Fruit fly (Drosophila melanogaster) whole organism, prepupa: Measurements from ENCODE around the gene sv.

Experiments
- Blimp-1 ChIP-seq: fragments of 200-800 bp; sonication (Bioruptor generic); optimal IDR thresholded peaks from 3 replicates; lab custom pipeline; 2017; ENCODE audit warnings: missing biosample characterization, missing genetic modification characterization, mild to moderate bottlenecking, moderate library complexity, missing genetic modification reagents
- CG10669 ChIP-seq: fragments of 200-800 bp; sonication (Bioruptor generic); optimal IDR thresholded peaks from 3 replicates; lab custom pipeline; 2018; ENCODE audit warnings: missing biosample characterization, mild to moderate bottlenecking, missing genetic modification characterization, moderate library complexity
- CG11762 ChIP-seq: fragments of 200-800 bp; sonication (Bioruptor generic); optimal IDR thresholded peaks from 3 replicates; lab custom pipeline; 2016; ENCODE audit warnings: missing biosample characterization, missing genetic modification characterization; ENCODE audit not compliant: insufficient read depth
- CG1621 ChIP-seq: fragments of 200-800 bp; sonication (Bioruptor generic); optimal IDR thresholded peaks from 3 replicates; lab custom pipeline; 2018; ENCODE audit warnings: missing biosample characterization, mild to moderate bottlenecking, missing genetic modification characterization
- CG16779 ChIP-seq: fragments of 200-800 bp; sonication (Bioruptor generic); optimal IDR thresholded peaks from 3 replicates; lab custom pipeline; 2017; ENCODE audit warnings: missing biosample characterization, mild to moderate bottlenecking, missing genetic modification characterization
- CG31627 ChIP-seq: fragments of 200-800 bp; sonication (Bioruptor generic); optimal IDR thresholded peaks from 3 replicates; lab custom pipeline; 2016; ENCODE audit warnings: missing biosample characterization, missing genetic modification characterization
- CG34406 ChIP-seq: fragments of 200-800 bp; sonication (Bioruptor generic); optimal IDR thresholded peaks from 3 replicates; lab custom pipeline; 2016; ENCODE audit warnings: missing biosample characterization, missing genetic modification characterization
- CG6163 ChIP-seq: fragments of 200-800 bp; sonication (Bioruptor generic); IDR thresholded peaks from 3 replicates; pipeline ENCODE4 v1.3.6; 2022; ENCODE audit warnings: missing biosample characterization, missing genetic modification characterization
- CG6792 ChIP-seq: fragments of 200-800 bp; sonication (Bioruptor generic); optimal IDR thresholded peaks from 3 replicates; lab custom pipeline; 2016; ENCODE audit warnings: missing biosample characterization, missing genetic modification characterization
- CG6808 ChIP-seq: fragments of 200-800 bp; sonication (Bioruptor generic); optimal IDR thresholded peaks from 3 replicates; lab custom pipeline; 2017; ENCODE audit warnings: missing biosample characterization, missing genetic modification characterization, mild to moderate bottlenecking, moderate library complexity, missing genetic modification reagents
- CG6854 ChIP-seq: fragments of 200-800 bp; sonication (Bioruptor generic); optimal IDR thresholded peaks from 2 replicates; lab custom pipeline; 2017; ENCODE audit warnings: missing biosample characterization, mild to moderate bottlenecking, missing genetic modification characterization
- CG7368 ChIP-seq: fragments of 200-800 bp; sonication (Bioruptor generic); optimal IDR thresholded peaks from 3 replicates; lab custom pipeline; 2016; ENCODE audit warnings: missing biosample characterization, missing genetic modification characterization
- CG8319 ChIP-seq: fragments of 200-800 bp; sonication (Bioruptor generic); optimal IDR thresholded peaks from 3 replicates; lab custom pipeline; 2016; ENCODE audit warnings: missing biosample characterization, missing genetic modification characterization
- CG8632 ChIP-seq: fragments of 200-800 bp; sonication (Bioruptor generic); optimal IDR thresholded peaks from 3 replicates; lab custom pipeline; 2016; ENCODE audit warnings: missing biosample characterization, missing genetic modification characterization
- CG9139 ChIP-seq: fragments of 200-800 bp; sonication (Bioruptor generic); optimal IDR thresholded peaks from 3 replicates; lab custom pipeline; 2017; ENCODE audit warnings: missing biosample characterization, mild to moderate bottlenecking, missing genetic modification characterization
- Eip75B ChIP-seq: fragments of 200-800 bp; sonication (Bioruptor generic); optimal IDR thresholded peaks from 3 replicates; lab custom pipeline; 2016; ENCODE audit warnings: missing biosample characterization, missing genetic modification characterization
- Eip78C ChIP-seq: fragments of 200-800 bp; sonication (Bioruptor generic); peaks from one replicate; lab custom pipeline; 2016; ENCODE audit warnings: missing biosample characterization, missing genetic modification characterization
- Ets21C ChIP-seq: fragments of 200-800 bp; sonication (Bioruptor generic); optimal IDR thresholded peaks from 3 replicates; lab custom pipeline; 2016; ENCODE audit warnings: missing biosample characterization, missing genetic modification characterization
- Ets96B ChIP-seq: fragments of 200-800 bp; optimal IDR thresholded peaks from 2 replicates; lab custom pipeline; 2019; ENCODE audit warnings: missing biosample characterization, mild to moderate bottlenecking, missing genetic modification characterization, moderate library complexity
- Hr38 ChIP-seq: sonication (Bioruptor generic); optimal IDR thresholded peaks from 2 replicates; lab custom pipeline; 2016; ENCODE audit warnings: missing biosample characterization, missing genetic modification characterization
- Hr39 ChIP-seq: fragments of 200-800 bp; sonication (Bioruptor generic); optimal IDR thresholded peaks from 2 replicates; lab custom pipeline; 2016; ENCODE audit warnings: missing biosample characterization, missing genetic modification characterization
- Met ChIP-seq: fragments of 200-800 bp; sonication (Bioruptor generic); optimal IDR thresholded peaks from 3 replicates; lab custom pipeline; 2016; ENCODE audit warnings: missing biosample characterization, missing genetic modification characterization
- OdsH ChIP-seq: fragments of 200-800 bp; sonication (Bioruptor generic); optimal IDR thresholded peaks from 3 replicates; lab custom pipeline; 2016; ENCODE audit warnings: missing biosample characterization, missing genetic modification characterization
- Smox ChIP-seq: fragments of 200-800 bp; sonication (Bioruptor generic); optimal IDR thresholded peaks from 3 replicates; lab custom pipeline; 2016; ENCODE audit warnings: missing biosample characterization, missing genetic modification characterization
- Sox102F ChIP-seq: fragments of 200-800 bp; sonication (Bioruptor generic); optimal IDR thresholded peaks from 2 replicates; lab custom pipeline; 2016; ENCODE audit warnings: missing biosample characterization, mild to moderate bottlenecking, missing genetic modification characterization
- Sox14 ChIP-seq: fragments of 200-800 bp; sonication (Bioruptor generic); optimal IDR thresholded peaks from 3 replicates; lab custom pipeline; 2016; ENCODE audit warnings: missing biosample characterization, missing genetic modification characterization
- Sox15 ChIP-seq: fragments of 200-800 bp; sonication (Bioruptor generic); optimal IDR thresholded peaks from 3 replicates; lab custom pipeline; 2016; ENCODE audit warnings: missing biosample characterization, missing genetic modification characterization
- achi ChIP-seq: fragments of 200-800 bp; sonication (Bioruptor generic); optimal IDR thresholded peaks from 3 replicates; lab custom pipeline; 2016; ENCODE audit warnings: missing biosample characterization, missing genetic modification characterization
- cyc ChIP-seq: fragments of 200-800 bp; sonication (Bioruptor generic); optimal IDR thresholded peaks from 3 replicates; lab custom pipeline; 2016; ENCODE audit warnings: missing biosample characterization, missing genetic modification characterization
- eg ChIP-seq: fragments of 200-800 bp; sonication (Bioruptor generic); IDR thresholded peaks from 3 replicates; pipeline ENCODE4 v1.3.6; 2022; ENCODE audit warnings: missing biosample characterization, missing genetic modification characterization
- esn ChIP-seq: fragments of 200-800 bp; sonication (Bioruptor generic); optimal IDR thresholded peaks from 2 replicates; lab custom pipeline; 2016; ENCODE audit warnings: missing biosample characterization, mild to moderate bottlenecking, missing genetic modification characterization, moderate library complexity
- fd59A ChIP-seq: fragments of 200-800 bp; sonication (Bioruptor generic); optimal IDR thresholded peaks from 2 replicates; lab custom pipeline; 2017; ENCODE audit warnings: missing biosample characterization, mild to moderate bottlenecking, missing genetic modification characterization, missing genetic modification reagents
- fd85E ChIP-seq: fragments of 200-800 bp; sonication (Bioruptor generic); optimal IDR thresholded peaks from 3 replicates; lab custom pipeline; 2016; ENCODE audit warnings: missing biosample characterization, missing genetic modification characterization
- fkh ChIP-seq: fragments of 200-800 bp; sonication (Bioruptor generic); optimal IDR thresholded peaks from 3 replicates; lab custom pipeline; 2017; ENCODE audit warnings: missing biosample characterization, mild to moderate bottlenecking, missing genetic modification characterization, moderate library complexity
- lz ChIP-seq: fragments of 200-800 bp; sonication (Bioruptor generic); optimal IDR thresholded peaks from 3 replicates; lab custom pipeline; 2016; ENCODE audit warnings: missing biosample characterization, missing genetic modification characterization
- pdm3 ChIP-seq: fragments of 200-800 bp; sonication (Bioruptor generic); optimal IDR thresholded peaks from 3 replicates; lab custom pipeline; 2016; ENCODE audit warnings: missing biosample characterization, missing genetic modification characterization
- salr ChIP-seq, 2 experiments: fragments of 200-800 bp; sonication (Bioruptor generic); optimal IDR thresholded peaks; 3 replicates each; lab custom pipeline; 2016 to 2018; ENCODE audit warnings: missing biosample characterization in 2 of 2, missing genetic modification characterization in 2 of 2, mild to moderate bottlenecking in 1 of 2
- topi ChIP-seq: fragments of 200-800 bp; sonication (Bioruptor generic); optimal IDR thresholded peaks from 3 replicates; lab custom pipeline; 2016; ENCODE audit warnings: missing biosample characterization, missing genetic modification characterization
- vri ChIP-seq: fragments of 200-800 bp; sonication (Bioruptor generic); optimal IDR thresholded peaks from 3 replicates; lab custom pipeline; 2016; ENCODE audit warnings: missing biosample characterization, mild to moderate bottlenecking, missing genetic modification characterization

Gene sv

dm6 chr4:1112867-1113769 lies 24.5 kb downstream of the sv start (continued):
- no peak for TF ChIP-seq CG6163 (GFP tag; lab: Robert Waterston, UW)
- peak; percentile 93 for TF ChIP-seq Smox (GFP tag; lab: Kevin White, UChicago)
- TF ChIP-seq CG1621, result no peak
- peak; percentile 47 for TF ChIP-seq Hr38
- no peak for TF ChIP-seq CG6808
- TF ChIP-seq cyc (GFP tag; lab: Kevin White, UChicago), result peak; percentile 91
- peak; percentile 94 for TF ChIP-seq lz (GFP tag; lab: Kevin White, UChicago)
- peak; percentile 95 for TF ChIP-seq Eip75B (GFP tag; lab: Kevin White, UChicago)
- peak; percentile 85 for TF ChIP-seq CG8319 (GFP tag; lab: Kevin White, UChicago)
- TF ChIP-seq Ets21C (GFP tag; lab: Kevin White, UChicago), result peak; percentile 85
- TF ChIP-seq CG6854 (GFP tag; lab: Kevin White, UChicago), result peak; percentile 58
- TF ChIP-seq Eip78C (GFP tag; lab: Kevin White, UChicago), result peak; percentile 98
- TF ChIP-seq Met (GFP tag; lab: Kevin White, UChicago), result peak; percentile 94
- no peak for TF ChIP-seq eg (GFP tag; lab: Robert Waterston, UW)
- peak; percentile 88 for TF ChIP-seq CG8632
- TF ChIP-seq CG16779 (tag; lab: Kevin White, UChicago), result no peak
- no peak for TF ChIP-seq fkh
- TF ChIP-seq CG31627 (GFP tag; lab: Kevin White, UChicago), result peak; percentile 93
- TF ChIP-seq fd85E (GFP tag; lab: Kevin White, UChicago), result peak; percentile 68
- TF ChIP-seq topi (GFP tag; lab: Kevin White, UChicago), result peak; percentile 93
- no peak for TF ChIP-seq CG7368
- TF ChIP-seq achi (GFP tag; lab: Kevin White, UChicago), result peak; percentile 94
- TF ChIP-seq Blimp-1, result peak; percentile 55

- TF ChIP-seq CG34406 (GFP tag; lab: Kevin White, UChicago) (no peak), CG8319 (GFP tag; lab: Kevin White, UChicago) (no peak), Sox102F (GFP tag; lab: Kevin White, UChicago) (no peak), vri (no peak), Sox14 (no peak)
These were observed 26.7 kb downstream of the sv start for dm6 chr4:1115299-1115698.

- TF ChIP-seq CG1621 (no peak), CG6792 (GFP tag; lab: Kevin White, UChicago) (no peak), CG8632 (no peak), Hr38 (no peak), CG16779 (tag; lab: Kevin White, UChicago) (no peak), Sox102F (GFP tag; lab: Kevin White, UChicago) (no peak)
These were observed 33.3 kb downstream of the sv start for dm6 chr4:1121888-1122287.

DNA sequence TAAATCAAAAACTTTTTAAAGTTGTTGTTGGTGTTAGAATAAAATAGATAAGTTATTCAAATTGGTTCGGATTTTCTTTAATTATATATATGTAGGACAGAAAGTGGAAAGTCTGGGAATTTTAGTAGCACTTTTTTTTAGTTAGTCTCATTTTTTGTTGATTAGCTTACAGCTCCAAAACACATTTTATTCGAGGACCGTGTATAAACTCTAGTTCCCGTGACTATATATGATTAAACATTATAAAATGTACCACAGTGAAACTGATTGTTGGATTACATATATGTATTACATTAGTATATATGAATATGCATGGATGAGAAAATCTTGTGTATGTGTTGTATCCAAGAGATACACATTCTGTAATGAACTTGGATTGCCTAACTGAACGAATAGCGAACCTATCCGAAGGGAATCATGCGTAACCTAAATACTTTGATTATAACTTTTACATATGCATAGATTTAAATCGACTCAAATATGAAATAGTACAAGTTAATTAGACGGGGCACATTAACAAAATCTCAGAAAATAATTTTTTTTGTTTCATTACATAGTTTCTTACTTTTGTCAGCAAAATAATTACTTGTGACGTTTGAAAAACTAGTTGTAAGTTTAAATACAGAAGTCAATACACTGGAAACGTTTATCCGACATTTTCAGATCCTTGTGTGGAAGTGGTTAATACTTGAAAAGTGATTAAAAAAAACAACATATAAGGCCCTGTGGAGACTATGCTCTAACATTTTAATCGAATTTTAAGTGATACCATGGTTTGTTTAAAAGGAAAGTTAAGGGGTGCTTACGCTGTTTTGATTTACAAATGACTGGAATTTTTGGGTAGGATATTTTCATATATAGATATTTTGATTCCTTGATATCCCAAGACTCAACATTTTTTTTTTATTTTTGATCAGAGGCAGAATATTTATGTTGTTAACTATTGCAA lies 34.3 kb downstream of the sv start, which contains the start of gene Cals:
Cals (minus strand) TSS at position 700 of the 949 bp plus-strand sequence.
- TF ChIP-seq lz (GFP tag; lab: Kevin White, UChicago) (no peak), Ets96B (no peak), salr (GFP tag; optimal IDR thresholded peaks at IDR 0.05; lab: Kevin White, UChicago) (no peak), CG11762 (GFP tag; lab: Kevin White, UChicago) (no peak), Met (GFP tag; lab: Kevin White, UChicago) (no peak), CG31627 (GFP tag; lab: Kevin White, UChicago) (peak; percentile 16), CG6792 (GFP tag; lab: Kevin White, UChicago) (no peak), CG9139 (GFP tag; lab: Kevin White, UChicago) (no peak), Eip78C (GFP tag; lab: Kevin White, UChicago) (peak; percentile 79), CG1621 (no peak), Hr39 (GFP tag; lab: Kevin White, UChicago) (peak; percentile 7), CG8632 (no peak), OdsH (GFP tag; lab: Kevin White, UChicago) (no peak), pdm3 (peak; percentile 14), esn (no peak), CG10669 (no peak), CG6854 (GFP tag; lab: Kevin White, UChicago) (peak; percentile 24), Sox15 (no peak), CG7368 (no peak), fd59A (no peak), vri (no peak), Eip75B (GFP tag; lab: Kevin White, UChicago) (peak; percentile 1)
